Fruit fly (Drosophila melanogaster): Measurements from ENCODE around the gene Rpn9.

DNA sequence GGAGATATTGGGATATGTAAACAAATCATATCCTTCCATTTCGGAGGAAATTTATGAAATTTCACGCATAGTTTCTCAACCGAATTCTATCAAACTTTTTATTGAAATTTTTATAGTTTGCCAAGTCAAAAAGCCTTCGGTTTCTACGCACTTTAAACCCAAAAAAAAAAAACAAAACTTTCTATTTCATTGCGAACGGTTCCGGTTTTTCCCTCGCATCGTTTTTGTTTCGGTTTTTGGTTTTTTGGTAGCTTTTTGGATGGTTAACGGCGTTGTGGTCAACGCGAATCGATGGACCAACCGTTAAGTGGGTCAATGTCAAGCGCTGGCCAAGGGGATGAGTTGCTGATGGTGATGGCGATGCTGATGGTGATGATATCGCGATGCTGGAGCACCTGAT is 7.7 kb upstream of the Rpn9 start:
- TF ChIP-seq CG13204 (GFP tag; optimal IDR thresholded peaks at IDR 0.05) (no peak), CG4496 (GFP tag; IDR thresholded peaks at IDR 0.05) (no peak), CG15710 (tag; optimal IDR thresholded peaks at IDR 0.05) (no peak), CG17806 (tag; optimal IDR thresholded peaks at IDR 0.05) (no peak), D1 (tag; optimal IDR thresholded peaks at IDR 0.05) (no peak)
